Worm (Caenorhabditis elegans): Measurements from ENCODE around the gene sqst-5.

Gene sqst-5

DNA sequence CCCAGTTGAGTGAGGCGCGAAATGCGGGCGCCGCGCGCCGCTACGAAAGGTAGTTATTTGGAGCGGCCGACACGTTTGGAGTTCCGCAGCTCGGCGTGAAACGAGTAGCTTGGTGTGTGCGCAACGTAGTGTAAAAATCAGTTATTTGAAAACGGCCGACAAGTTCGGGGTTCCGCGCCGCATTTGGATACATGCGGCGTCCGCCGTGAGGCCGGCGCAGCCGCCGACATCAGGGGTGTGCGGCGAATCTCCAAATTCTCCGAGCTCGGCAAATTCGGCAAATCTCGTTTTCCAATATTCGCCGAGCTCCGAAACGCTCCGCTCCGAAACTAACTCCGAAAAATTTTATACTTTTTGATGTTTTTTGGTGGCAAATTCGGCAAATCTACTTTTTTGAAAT is 10.6 kb upstream of the sqst-5 start:
- TF ChIP-seq aha-1 (tag) = peak; percentile 17
- no peak for TF ChIP-seq Y105C5A.15 (GFP tag; IDR thresholded peaks at IDR 0.05)
- no peak for TF ChIP-seq nhr-102 (tag; optimal IDR thresholded peaks at IDR 0.05)
- peak; percentile 78 for TF ChIP-seq set-16 (GFP tag; IDR thresholded peaks at IDR 0.05)
- TF ChIP-seq R02D3.7 (tag; optimal IDR thresholded peaks at IDR 0.05) = no peak
- no peak for TF ChIP-seq Y48G9A.11 (GFP tag; IDR thresholded peaks at IDR 0.05)
- TF ChIP-seq Y5F2A.4 (GFP tag; optimal IDR thresholded peaks at IDR 0.05) = no peak
- no peak for TF ChIP-seq unc-130 (GFP tag; optimal IDR thresholded peaks at IDR 0.05)

DNA sequence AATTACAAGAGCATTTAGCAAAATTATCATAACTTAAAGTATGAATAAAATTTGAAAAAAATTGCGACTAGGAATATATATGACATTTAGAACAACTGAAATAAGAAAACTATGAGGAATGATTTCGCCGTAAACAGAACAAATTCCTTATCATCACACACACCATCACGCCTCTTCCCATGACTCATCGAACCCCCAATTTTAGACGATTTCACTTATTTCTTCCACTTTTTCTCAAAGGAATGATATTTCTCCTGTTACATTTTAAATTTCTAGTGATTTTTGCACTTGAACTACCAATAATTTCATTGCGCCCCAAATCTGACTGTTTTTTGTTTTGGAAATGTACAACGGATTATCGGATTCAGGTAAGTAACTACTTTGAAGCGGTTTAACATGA is 9.2 kb upstream of the sqst-5 start, which contains the start of the genes zig-13 and ver-1:
zig-13 (minus strand) TSS at position 101 of the 400 bp plus-strand sequence.
ver-1 (plus strand) TSS at position 180 of the 400 bp plus-strand sequence.
- TF ChIP-seq duxl-1 (tag; optimal IDR thresholded peaks at IDR 0.05; ENCODE audit: poor library complexity) (no peak), nhr-237 (tag; optimal IDR thresholded peaks at IDR 0.05) (no peak), set-16 (GFP tag; IDR thresholded peaks at IDR 0.05) (no peak), nhr-42 (GFP tag; IDR thresholded peaks at IDR 0.05) (no peak), lin-29 (GFP tag; IDR thresholded peaks at IDR 0.05) (no peak), aha-1 (tag) (no peak), hlh-30 (tag; optimal IDR thresholded peaks at IDR 0.05; ENCODE audit: insufficient read depth) (no peak), zip-2 (tag; optimal IDR thresholded peaks at IDR 0.05) (no peak), nhr-11 (tag; optimal IDR thresholded peaks at IDR 0.05) (no peak), nhr-111 (GFP tag; optimal IDR thresholded peaks at IDR 0.05) (no peak), jun-1 (tag; optimal IDR thresholded peaks at IDR 0.05) (no peak), F37D6.2 (tag; optimal IDR thresholded peaks at IDR 0.05) (no peak), ceh-62 (tag; optimal IDR thresholded peaks at IDR 0.05) (no peak), lin-38 (GFP tag; IDR thresholded peaks at IDR 0.05) (no peak)

DNA sequence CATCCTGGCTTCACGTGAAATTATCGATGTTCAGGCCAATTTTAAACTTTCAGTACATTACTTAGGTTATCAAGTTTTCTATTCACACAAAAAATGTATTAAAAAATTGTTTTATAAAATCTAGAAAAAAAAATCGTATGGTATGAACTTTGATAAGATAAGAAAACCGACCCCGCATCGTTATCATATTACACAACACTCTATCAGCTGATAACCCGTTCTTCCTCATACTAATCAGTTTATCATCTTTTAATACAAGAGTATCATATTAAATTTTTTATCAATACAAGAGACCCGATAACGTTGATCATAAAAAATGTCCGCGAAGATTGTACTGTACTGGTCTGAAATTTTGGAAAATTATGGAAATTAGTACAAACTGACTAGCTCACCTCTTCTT is 6.7 kb upstream of the sqst-5 start:
- TF ChIP-seq nhr-41 (GFP tag; IDR thresholded peaks at IDR 0.05) (peak; percentile 100), hmg-1.1 (GFP tag; IDR thresholded peaks at IDR 0.05) (no peak), lin-29 (GFP tag; IDR thresholded peaks at IDR 0.05) (no peak), ceh-20 (GFP tag; IDR thresholded peaks at IDR 0.05) (peak; percentile 64; the same call in 1 of the 2 replicates), dve-1 (tag; optimal IDR thresholded peaks at IDR 0.05; ENCODE audit: insufficient read depth) (peak; percentile 95), dmd-6 (GFP tag; IDR thresholded peaks at IDR 0.05) (peak; percentile 98), tra-1 (GFP tag; IDR thresholded peaks at IDR 0.05) (peak; percentile 91), T26A8.4 (GFP tag; IDR thresholded peaks at IDR 0.05) (0 out of 2 replicates have a peak, but pooled peaks have one; percentile 19), aly-2 (tag; optimal IDR thresholded peaks at IDR 0.05) (no peak), pqm-1 (tag; optimal IDR thresholded peaks at IDR 0.05) (peak; percentile 100), mxl-3 (GFP tag; optimal IDR thresholded peaks at IDR 0.05) (no peak), cey-2 (tag; optimal IDR thresholded peaks at IDR 0.05; ENCODE audit: borderline replicate concordance, insufficient read depth) (peak; percentile 86), lin-1 (GFP tag; IDR thresholded peaks at IDR 0.05) (peak; percentile 96), zip-11 (GFP tag; IDR thresholded peaks at IDR 0.05) (no peak), nhr-28 (tag; optimal IDR thresholded peaks at IDR 0.05) (peak; percentile 99), jun-1 (tag; optimal IDR thresholded peaks at IDR 0.05) (peak; percentile 52), hlh-11 (tag; optimal IDR thresholded peaks at IDR 0.05) (peak; percentile 92), nhr-6 (tag; optimal IDR thresholded peaks at IDR 0.05) (peak; percentile 83), ctbp-1 (GFP tag; IDR thresholded peaks at IDR 0.05) (no peak), zag-1 (tag; optimal IDR thresholded peaks at IDR 0.05) (no peak), php-3 (GFP tag; IDR thresholded peaks at IDR 0.05) (peak; percentile 94), daf-16 (GFP tag; optimal IDR thresholded peaks at IDR 0.05) (peak in 1 of 2 experiments; percentile 49), daf-16 (tag; optimal IDR thresholded peaks at IDR 0.05) (peak; percentile 86), nhr-48 (tag; optimal IDR thresholded peaks at IDR 0.05) (peak; percentile 1), nhr-237 (tag; optimal IDR thresholded peaks at IDR 0.05) (no peak), snpc-1.2 (GFP tag; IDR thresholded peaks at IDR 0.05) (no peak), zip-2 (tag; optimal IDR thresholded peaks at IDR 0.05) (peak; percentile 13), vab-7 (GFP tag; IDR thresholded peaks at IDR 0.05) (no peak), nhr-77 (tag; optimal IDR thresholded peaks at IDR 0.05) (peak; percentile 94), daf-8 (GFP tag; IDR thresholded peaks at IDR 0.05) (no peak), mdl-1 (tag; optimal IDR thresholded peaks at IDR 0.05) (peak in 1 of 2 experiments; percentile 35)

Measured in whole organism, L4 larva.